Worm (Caenorhabditis elegans) whole organism, late embryonic: ENCODE measurements around the gene unc-82.
A peak's percentile ranks its signal among the peaks of the same experiment; 100 is the strongest.

Source experiments
- C38D4.7 ChIP-seq: fragments of 200-800 bp; sonication (Bioruptor generic); optimal IDR thresholded peaks from 2 replicates; lab custom pipeline; 2018; ENCODE audit warnings: mild to moderate bottlenecking, missing genetic modification characterization, moderate library complexity, missing compliant biosample characterization
- K02D7.2 ChIP-seq: sonication (generic microtip); optimal IDR thresholded peaks from 2 replicates; lab custom pipeline; 2017; ENCODE audit warnings: mild to moderate bottlenecking, missing genetic modification characterization, missing compliant biosample characterization
- K09A11.1 ChIP-seq: sonication (generic microtip); optimal IDR thresholded peaks from 2 replicates; lab custom pipeline; 2017; ENCODE audit warnings: antibody characterized with exemption, mild to moderate bottlenecking, missing genetic modification characterization, missing compliant biosample characterization; ENCODE audit not compliant: insufficient read depth
- Y22D7AL.16 ChIP-seq: sonication (generic microtip); optimal IDR thresholded peaks from 2 replicates; lab custom pipeline; 2016; ENCODE audit warnings: missing genetic modification characterization, missing compliant biosample characterization
- ahr-1 ChIP-seq: sonication (generic microtip); optimal IDR thresholded peaks from 2 replicates; lab custom pipeline; 2016; ENCODE audit warnings: missing genetic modification characterization, missing compliant biosample characterization
- ama-1 ChIP-seq: fragments of 150-350 bp; optimal IDR thresholded peaks from 2 replicates; lab custom pipeline; 2014
- ceh-18 ChIP-seq: sonication (generic microtip); optimal IDR thresholded peaks from 2 replicates; lab custom pipeline; 2016; ENCODE audit warnings: missing genetic modification characterization, missing compliant biosample characterization
- ceh-22 ChIP-seq: sonication (generic microtip); optimal IDR thresholded peaks from 2 replicates; lab custom pipeline; 2017; ENCODE audit warnings: missing biosample characterization, missing genetic modification characterization
- ceh-30 ChIP-seq: fragments of 150-350 bp; optimal IDR thresholded peaks from 2 replicates; lab custom pipeline; 2014; ENCODE audit warnings: missing biosample characterization, missing genetic modification characterization
- ceh-34 ChIP-seq: sonication (generic microtip); optimal IDR thresholded peaks from 2 replicates; lab custom pipeline; 2016; ENCODE audit warnings: mild to moderate bottlenecking, missing genetic modification characterization, missing compliant biosample characterization
- ceh-45 ChIP-seq: fragments of 200-800 bp; sonication (Bioruptor generic); IDR thresholded peaks from 2 replicates; pipeline ENCODE4 v1.3.6; 2022; ENCODE audit warnings: missing genetic modification reagents, missing genetic modification characterization, missing compliant biosample characterization
- ceh-48 ChIP-seq: sonication (generic microtip); optimal IDR thresholded peaks from 2 replicates; lab custom pipeline; 2016; ENCODE audit warnings: missing genetic modification characterization, inconsistent platforms, missing compliant biosample characterization
- ceh-6 ChIP-seq: fragments of 200-800 bp; sonication (Bioruptor generic); optimal IDR thresholded peaks from 2 replicates; lab custom pipeline; 2018; ENCODE audit warnings: mild to moderate bottlenecking, missing genetic modification characterization, missing compliant biosample characterization
- ceh-9 ChIP-seq: sonication (generic microtip); optimal IDR thresholded peaks from 2 replicates; lab custom pipeline; 2016; ENCODE audit warnings: mild to moderate bottlenecking, missing genetic modification characterization, inconsistent platforms, missing compliant biosample characterization
- dmd-4 ChIP-seq: sonication (generic microtip); optimal IDR thresholded peaks from 2 replicates; lab custom pipeline; 2016; ENCODE audit warnings: borderline replicate concordance, missing genetic modification characterization, missing compliant biosample characterization
- ets-4 ChIP-seq: sonication (generic microtip); optimal IDR thresholded peaks from 2 replicates; lab custom pipeline; 2016; ENCODE audit warnings: missing genetic modification characterization, missing compliant biosample characterization
- eyg-1 ChIP-seq: sonication (generic microtip); optimal IDR thresholded peaks from 2 replicates; lab custom pipeline; 2016; ENCODE audit warnings: missing genotype, missing genetic modification characterization, missing compliant biosample characterization
- fax-1 ChIP-seq: sonication (generic microtip); optimal IDR thresholded peaks from 2 replicates; lab custom pipeline; 2016; ENCODE audit warnings: missing genotype, missing genetic modification characterization, missing compliant biosample characterization
- fkh-6 ChIP-seq: sonication (generic microtip); optimal IDR thresholded peaks from 2 replicates; lab custom pipeline; 2016; ENCODE audit warnings: missing genetic modification characterization, missing compliant biosample characterization
- hlh-15 ChIP-seq: sonication (generic microtip); optimal IDR thresholded peaks from 2 replicates; lab custom pipeline; 2016; ENCODE audit warnings: missing genetic modification characterization, missing compliant biosample characterization
- hlh-30 ChIP-seq: sonication (generic microtip); optimal IDR thresholded peaks from 2 replicates; lab custom pipeline; 2017; ENCODE audit warnings: antibody characterized with exemption, missing genetic modification characterization, missing compliant biosample characterization; ENCODE audit not compliant: insufficient read depth
- hlh-6 ChIP-seq: sonication (generic microtip); optimal IDR thresholded peaks from 2 replicates; lab custom pipeline; 2016; ENCODE audit warnings: missing genotype, missing genetic modification characterization, missing compliant biosample characterization
- lin-11 ChIP-seq: fragments of 200-800 bp; sonication (Bioruptor generic); optimal IDR thresholded peaks from 2 replicates; lab custom pipeline; 2018; ENCODE audit warnings: mild to moderate bottlenecking, missing genetic modification characterization, missing compliant biosample characterization
- madf-2 ChIP-seq: sonication (generic microtip); optimal IDR thresholded peaks from 2 replicates; lab custom pipeline; 2017; ENCODE audit warnings: missing genetic modification characterization, missing compliant biosample characterization
- mec-3 ChIP-seq: sonication (generic microtip); optimal IDR thresholded peaks from 2 replicates; lab custom pipeline; 2016; ENCODE audit warnings: borderline replicate concordance, missing genetic modification characterization, missing compliant biosample characterization
- nfya-1 ChIP-seq: sonication (generic microtip); optimal IDR thresholded peaks from 2 replicates; lab custom pipeline; 2017; ENCODE audit warnings: missing genetic modification characterization, mild to moderate bottlenecking, missing compliant biosample characterization, antibody characterized with exemption, moderate library complexity
- nhr-11 ChIP-seq: fragments of 150-350 bp; optimal IDR thresholded peaks from 2 replicates; lab custom pipeline; 2014; ENCODE audit warnings: missing biosample characterization, missing genetic modification characterization
- npax-4 ChIP-seq: sonication (generic microtip); optimal IDR thresholded peaks from 2 replicates; lab custom pipeline; 2016; ENCODE audit warnings: missing genetic modification characterization, missing compliant biosample characterization
- pag-3 ChIP-seq: sonication (generic microtip); optimal IDR thresholded peaks from 2 replicates; lab custom pipeline; 2016; ENCODE audit warnings: missing compliant biosample characterization, missing genetic modification characterization, borderline replicate concordance
- pat-9 ChIP-seq: fragments of 200-800 bp; sonication (Bioruptor generic); optimal IDR thresholded peaks from 2 replicates; lab custom pipeline; 2018; ENCODE audit warnings: mild to moderate bottlenecking, missing genetic modification characterization, moderate library complexity, missing compliant biosample characterization
- pax-1 ChIP-seq: fragments of 150-350 bp; optimal IDR thresholded peaks from 2 replicates; lab custom pipeline; 2014; ENCODE audit warnings: missing biosample characterization, missing genetic modification characterization
- pha-2 ChIP-seq: sonication (generic microtip); optimal IDR thresholded peaks from 2 replicates; lab custom pipeline; 2017; ENCODE audit warnings: mild to moderate bottlenecking, missing genetic modification characterization, missing compliant biosample characterization
- pha-4 ChIP-seq: fragments of 150-350 bp; optimal IDR thresholded peaks from 2 replicates; lab custom pipeline; 2018; ENCODE audit warnings: missing biosample characterization, missing genetic modification reagents, missing genetic modification characterization
- pros-1 ChIP-seq: fragments of 150-350 bp; optimal IDR thresholded peaks from 2 replicates; lab custom pipeline; 2014; ENCODE audit warnings: missing biosample characterization, missing genetic modification reagents, missing genetic modification characterization
- rnt-1 ChIP-seq: sonication (generic microtip); optimal IDR thresholded peaks from 2 replicates; lab custom pipeline; 2016; ENCODE audit warnings: missing genetic modification characterization, missing compliant biosample characterization
- sdc-2 ChIP-seq: sonication (generic microtip); optimal IDR thresholded peaks from 2 replicates; lab custom pipeline; 2016; ENCODE audit warnings: missing genotype, missing genetic modification characterization, missing compliant biosample characterization
- sox-2 ChIP-seq: fragments of 200-800 bp; sonication (Bioruptor generic); IDR thresholded peaks from 2 replicates; pipeline ENCODE4 v1.3.6; 2022; ENCODE audit warnings: missing genetic modification reagents, missing genetic modification characterization, missing compliant biosample characterization
- sox-4 ChIP-seq: sonication (generic microtip); optimal IDR thresholded peaks from 2 replicates; lab custom pipeline; 2017; ENCODE audit warnings: mild to moderate bottlenecking, missing genetic modification characterization, inconsistent platforms, missing compliant biosample characterization
- syd-9 ChIP-seq: sonication (generic microtip); optimal IDR thresholded peaks from 2 replicates; lab custom pipeline; 2016; ENCODE audit warnings: mild to moderate bottlenecking, missing genetic modification characterization, moderate library complexity, missing compliant biosample characterization
- tbx-2 ChIP-seq: sonication (generic microtip); optimal IDR thresholded peaks from 2 replicates; lab custom pipeline; 2016; ENCODE audit warnings: missing genetic modification characterization, missing compliant biosample characterization
- tbx-7 ChIP-seq: sonication (generic microtip); optimal IDR thresholded peaks from 2 replicates; lab custom pipeline; 2016; ENCODE audit warnings: missing genotype, missing genetic modification characterization, missing compliant biosample characterization
- unc-42 ChIP-seq: sonication (generic microtip); optimal IDR thresholded peaks from 2 replicates; lab custom pipeline; 2016; ENCODE audit warnings: missing genotype, missing genetic modification characterization, missing compliant biosample characterization
- unc-55 ChIP-seq: sonication (generic microtip); optimal IDR thresholded peaks from 2 replicates; lab custom pipeline; 2017; ENCODE audit warnings: missing biosample characterization, missing genetic modification reagents, missing genetic modification characterization
- unc-86 ChIP-seq: sonication (generic microtip); optimal IDR thresholded peaks from 2 replicates; lab custom pipeline; 2016; ENCODE audit warnings: missing genetic modification characterization, missing compliant biosample characterization
- zip-5 ChIP-seq: sonication (generic microtip); optimal IDR thresholded peaks from 2 replicates; lab custom pipeline; 2016; ENCODE audit warnings: missing genetic modification characterization, missing compliant biosample characterization
- ztf-16 ChIP-seq: sonication (generic microtip); optimal IDR thresholded peaks from 2 replicates; lab custom pipeline; 2017; ENCODE audit warnings: missing genetic modification characterization, missing compliant biosample characterization

unc-82 gene

DNA sequence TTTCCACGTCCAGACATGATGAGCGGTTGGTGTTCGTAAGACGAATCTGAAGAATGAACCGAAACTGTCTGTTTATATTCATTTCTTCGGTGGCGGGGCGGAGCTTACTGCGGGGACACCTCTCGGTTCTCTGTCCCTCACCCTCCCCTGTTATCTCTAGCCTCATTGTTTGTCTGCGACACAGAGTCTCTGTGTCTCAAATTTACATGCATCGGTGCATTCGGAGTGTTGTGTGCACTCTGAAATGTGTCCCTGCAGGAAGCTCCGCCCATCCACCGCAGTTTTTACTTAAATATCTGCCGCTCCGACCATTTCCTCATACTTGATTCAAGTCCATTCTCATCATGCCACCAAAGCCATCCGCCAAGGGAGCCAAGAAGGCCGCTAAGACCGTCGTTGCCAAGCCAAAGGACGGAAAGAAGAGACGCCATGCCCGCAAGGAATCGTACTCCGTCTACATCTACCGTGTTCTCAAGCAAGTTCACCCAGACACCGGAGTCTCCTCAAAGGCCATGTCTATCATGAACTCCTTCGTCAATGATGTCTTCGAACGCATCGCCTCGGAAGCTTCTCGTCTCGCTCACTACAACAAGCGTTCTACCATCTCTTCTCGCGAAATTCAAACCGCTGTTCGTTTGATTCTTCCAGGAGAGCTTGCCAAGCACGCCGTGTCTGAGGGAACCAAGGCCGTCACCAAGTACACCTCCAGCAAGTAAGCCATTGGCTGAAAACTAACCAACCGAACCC is 62.1 kb downstream of the unc-82 start, which contains the start of the genes his-61 and his-62 (continued):
- TF ChIP-seq ama-1 (lab: Kevin White, UChicago) = no peak
- peak; percentile 78 for TF ChIP-seq pros-1 (tag; lab: Kevin White, UChicago)
- no peak for TF ChIP-seq Y22D7AL.16 (tag; lab: Kevin White, UChicago)
- TF ChIP-seq ceh-18 = peak; percentile 43
- TF ChIP-seq fkh-6 (tag; lab: Kevin White, UChicago) = no peak
- peak; percentile 44 for TF ChIP-seq ztf-16 (tag; lab: Kevin White, UChicago)
- TF ChIP-seq pha-4 (tag; lab: Kevin White, UChicago) = no peak
- no peak for TF ChIP-seq hlh-30
- TF ChIP-seq mec-3 (tag; lab: Kevin White, UChicago) = no peak
- peak; percentile 39 for TF ChIP-seq dmd-4 (tag; lab: Kevin White, UChicago)
- peak; percentile 88 for TF ChIP-seq tbx-2
- no peak for TF ChIP-seq pag-3
- TF ChIP-seq tbx-7 (tag; lab: Kevin White, UChicago) = peak; percentile 69
- no peak for TF ChIP-seq pha-2 (tag; lab: Kevin White, UChicago)
- peak; percentile 61 for TF ChIP-seq ets-4
- peak; percentile 89 for TF ChIP-seq pax-1 (tag; lab: Kevin White, UChicago)
- TF ChIP-seq C38D4.7 (GFP tag; lab: Kevin White, UChicago) = no peak
- TF ChIP-seq syd-9 (tag; lab: Kevin White, UChicago) = peak; percentile 2
- no peak for TF ChIP-seq fax-1 (tag; lab: Kevin White, UChicago)
- peak; percentile 90 for TF ChIP-seq sox-2 (GFP tag; lab: Robert Waterston, UW)
- TF ChIP-seq ceh-34 (tag; lab: Kevin White, UChicago) = peak; percentile 94
- peak; percentile 46 for TF ChIP-seq madf-2 (tag; lab: Kevin White, UChicago)
- TF ChIP-seq nhr-11 (tag; lab: Kevin White, UChicago) = no peak
- TF ChIP-seq ceh-6 (GFP tag; lab: Kevin White, UChicago) = peak; percentile 15
- TF ChIP-seq ceh-22 = no peak
- no peak for TF ChIP-seq K09A11.1 (tag; lab: Kevin White, UChicago)
- TF ChIP-seq rnt-1 (tag; lab: Kevin White, UChicago) = peak; percentile 65
- peak; percentile 66; the same call in 1 of the 2 replicates for TF ChIP-seq ceh-45
- TF ChIP-seq, all 69 proteins: peak for 30

DNA sequence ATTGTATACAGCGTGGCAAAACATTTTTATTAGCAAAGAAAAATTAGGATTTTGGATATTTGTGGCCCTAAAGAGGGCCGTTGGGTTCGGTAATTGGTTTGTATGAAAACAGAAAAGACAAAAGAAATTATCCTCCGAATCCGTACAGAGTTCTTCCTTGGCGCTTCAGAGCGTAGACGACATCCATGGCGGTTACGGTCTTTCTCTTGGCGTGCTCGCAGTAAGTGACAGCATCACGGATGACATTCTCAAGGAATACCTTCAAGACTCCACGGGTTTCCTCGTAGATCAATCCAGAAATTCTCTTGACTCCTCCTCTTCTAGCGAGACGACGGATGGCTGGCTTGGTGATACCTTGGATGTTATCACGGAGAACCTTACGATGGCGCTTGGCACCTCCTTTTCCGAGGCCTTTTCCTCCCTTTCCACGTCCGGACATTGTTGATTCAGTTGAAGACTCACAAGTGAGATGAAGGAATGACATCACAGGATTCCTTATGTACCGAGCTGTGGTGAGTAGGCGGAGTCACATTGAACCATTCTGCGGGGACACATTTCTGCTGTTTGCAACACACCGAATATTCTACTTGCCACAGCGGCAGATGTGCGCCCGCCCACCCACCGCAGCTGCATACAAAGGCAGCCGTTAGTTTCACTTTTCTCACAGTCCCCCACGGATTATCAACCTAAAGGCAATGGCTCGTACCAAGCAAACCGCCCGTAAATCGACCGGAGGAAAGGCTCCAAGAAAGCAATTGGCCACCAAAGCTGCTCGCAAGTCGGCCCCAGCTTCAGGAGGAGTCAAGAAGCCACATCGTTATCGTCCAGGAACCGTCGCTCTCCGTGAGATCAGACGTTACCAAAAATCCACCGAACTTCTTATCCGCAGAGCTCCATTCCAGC is 63.5 kb downstream of the unc-82 start, which contains the start of the genes his-60 and his-59:
his-60 (minus strand) TSS at position 439 of the 903 bp plus-strand sequence.
his-59 (plus strand) TSS at position 696 of the 903 bp plus-strand sequence.
- no peak for TF ChIP-seq pax-1 (tag; lab: Kevin White, UChicago)
- peak; percentile 25 for TF ChIP-seq hlh-30
- peak; percentile 76 for TF ChIP-seq tbx-2
- peak; percentile 19 for TF ChIP-seq tbx-7 (tag; lab: Kevin White, UChicago)
- peak; percentile 33 for TF ChIP-seq nfya-1 (tag; lab: Kevin White, UChicago)
- TF ChIP-seq unc-86 = no peak
- no peak for TF ChIP-seq lin-11 (tag; lab: Kevin White, UChicago)
- TF ChIP-seq ceh-45 = no peak
- TF ChIP-seq madf-2 (tag; lab: Kevin White, UChicago) = no peak
- no peak for TF ChIP-seq hlh-6 (tag; lab: Kevin White, UChicago)
- no peak for TF ChIP-seq npax-4
- no peak for TF ChIP-seq unc-55 (GFP tag; lab: Kevin White, UChicago)
- peak; percentile 57 for TF ChIP-seq sdc-2
- TF ChIP-seq mec-3 (tag; lab: Kevin White, UChicago) = no peak
- no peak for TF ChIP-seq ceh-30
- no peak for TF ChIP-seq fkh-6 (tag; lab: Kevin White, UChicago)
- no peak for TF ChIP-seq eyg-1 (tag; lab: Kevin White, UChicago)
- TF ChIP-seq ceh-22 = peak; percentile 24
- no peak for TF ChIP-seq K02D7.2 (tag; lab: Kevin White, UChicago)
- TF ChIP-seq hlh-15 (tag; lab: Kevin White, UChicago) = no peak
- no peak for TF ChIP-seq fax-1 (tag; lab: Kevin White, UChicago)
- no peak for TF ChIP-seq pha-2 (tag; lab: Kevin White, UChicago)
- no peak for TF ChIP-seq ceh-9 (tag; lab: Kevin White, UChicago)
- TF ChIP-seq ahr-1 (tag; lab: Kevin White, UChicago) = no peak
- TF ChIP-seq K09A11.1 (tag; lab: Kevin White, UChicago) = no peak
- no peak for TF ChIP-seq pat-9
- peak; percentile 31 for TF ChIP-seq pros-1 (tag; lab: Kevin White, UChicago)
- TF ChIP-seq ceh-48 (tag; lab: Kevin White, UChicago) = no peak
- TF ChIP-seq sox-4 = no peak
- no peak for TF ChIP-seq zip-5 (tag; lab: Kevin White, UChicago)
- no peak for TF ChIP-seq unc-42 (tag; lab: Kevin White, UChicago)
- peak; percentile 77 for TF ChIP-seq ceh-34 (tag; lab: Kevin White, UChicago)
